Worm (Caenorhabditis elegans) whole organism, L2 larva: ENCODE results near the gene clec-205.

ENCODE experiments used
- Y55F3AM.14 ChIP-seq: fragments of 200-800 bp; sonication (Bioruptor generic); optimal IDR thresholded peaks from 2 replicates; lab custom pipeline; 2018; ENCODE audit warnings: mild to moderate bottlenecking, missing genetic modification characterization, missing compliant biosample characterization
- ZK546.5 ChIP-seq: sonication (generic microtip); optimal IDR thresholded peaks from 2 replicates; lab custom pipeline; 2017; ENCODE audit warnings: missing biosample characterization, missing genetic modification characterization
- ama-1 ChIP-seq: fragments of 150-350 bp; optimal IDR thresholded peaks from 2 replicates; lab custom pipeline; 2018; ENCODE audit warnings: inconsistent platforms
- blmp-1 ChIP-seq: sonication (generic microtip); optimal IDR thresholded peaks from 2 replicates; lab custom pipeline; 2017; ENCODE audit warnings: missing genetic modification characterization, mild to moderate bottlenecking, missing compliant biosample characterization, antibody characterized with exemption, moderate library complexity; ENCODE audit not compliant: insufficient read depth
- ceh-16 ChIP-seq: fragments of 150-350 bp; optimal IDR thresholded peaks from 2 replicates; lab custom pipeline; 2014; ENCODE audit warnings: missing biosample characterization, missing genetic modification characterization
- ceh-82 ChIP-seq: fragments of 150-350 bp; optimal IDR thresholded peaks from 2 replicates; lab custom pipeline; 2014; ENCODE audit warnings: missing biosample characterization, missing genetic modification characterization
- crh-2 ChIP-seq: sonication (generic microtip); optimal IDR thresholded peaks from 2 replicates; lab custom pipeline; 2017; ENCODE audit warnings: missing biosample characterization, missing genetic modification characterization
- dmd-4 ChIP-seq: sonication (generic microtip); optimal IDR thresholded peaks from 2 replicates; lab custom pipeline; 2017; ENCODE audit warnings: missing biosample characterization, missing genetic modification characterization
- egl-27 ChIP-seq: sonication (generic microtip); optimal IDR thresholded peaks from 3 replicates; lab custom pipeline; 2017; ENCODE audit warnings: missing biosample characterization, missing genetic modification reagents, missing genetic modification characterization
- elt-1 ChIP-seq: fragments of 150-350 bp; optimal IDR thresholded peaks from 2 replicates; lab custom pipeline; 2014; ENCODE audit warnings: missing biosample characterization, missing genetic modification characterization
- fos-1 ChIP-seq: fragments of 150-350 bp; optimal IDR thresholded peaks from 2 replicates; lab custom pipeline; 2014; ENCODE audit warnings: missing biosample characterization, missing genetic modification characterization
- lin-11 ChIP-seq: fragments of 150-350 bp; sonication (generic microtip); optimal IDR thresholded peaks from 2 replicates; lab custom pipeline; 2014; ENCODE audit warnings: missing biosample characterization, missing genetic modification characterization, inconsistent platforms, mixed read lengths
- lin-13 ChIP-seq: fragments of 150-350 bp; optimal IDR thresholded peaks from 2 replicates; lab custom pipeline; 2014; ENCODE audit warnings: missing biosample characterization, missing genetic modification reagents, missing genetic modification characterization
- lin-39 ChIP-seq: fragments of 150-350 bp; optimal IDR thresholded peaks from 2 replicates; lab custom pipeline; 2014; ENCODE audit warnings: missing biosample characterization, missing genetic modification reagents, missing genetic modification characterization
- lsy-2 ChIP-seq, 2 experiments: fragments of 150-350 bp in 1 of 2; sonication (generic microtip) in 1 of 2; optimal IDR thresholded peaks; 2 replicates each; lab custom pipeline; 2014 to 2017; ENCODE audit warnings: missing biosample characterization in 2 of 2, missing genetic modification characterization in 2 of 2
- mbf-1 ChIP-seq: sonication (generic microtip); optimal IDR thresholded peaks from 2 replicates; lab custom pipeline; 2017; ENCODE audit warnings: missing biosample characterization, missing genetic modification characterization
- nhr-10 ChIP-seq: sonication (generic microtip); optimal IDR thresholded peaks from 2 replicates; lab custom pipeline; 2017; ENCODE audit warnings: missing biosample characterization, missing genetic modification characterization
- nhr-11 ChIP-seq: fragments of 150-350 bp; optimal IDR thresholded peaks from 2 replicates; lab custom pipeline; 2014; ENCODE audit warnings: missing biosample characterization, missing genetic modification characterization
- nhr-12 ChIP-seq: fragments of 150-350 bp; optimal IDR thresholded peaks from 2 replicates; lab custom pipeline; 2014; ENCODE audit warnings: missing biosample characterization, missing genetic modification characterization
- nhr-129 ChIP-seq: fragments of 150-350 bp; optimal IDR thresholded peaks from 2 replicates; lab custom pipeline; 2014; ENCODE audit warnings: missing biosample characterization, missing genetic modification characterization
- nhr-21 ChIP-seq: fragments of 150-350 bp; optimal IDR thresholded peaks from 2 replicates; lab custom pipeline; 2014; ENCODE audit warnings: missing biosample characterization, missing genetic modification characterization
- nhr-23 ChIP-seq: fragments of 150-350 bp; optimal IDR thresholded peaks from 2 replicates; lab custom pipeline; 2014; ENCODE audit warnings: missing biosample characterization, missing genetic modification reagents, missing genetic modification characterization
- nhr-237 ChIP-seq: fragments of 150-350 bp; optimal IDR thresholded peaks from 2 replicates; lab custom pipeline; 2014; ENCODE audit warnings: missing biosample characterization, missing genetic modification characterization
- nhr-25 ChIP-seq: fragments of 150-350 bp; sonication (generic microtip); optimal IDR thresholded peaks from 3 replicates; lab custom pipeline; 2014; ENCODE audit warnings: missing biosample characterization, missing genetic modification characterization
- nhr-6 ChIP-seq: fragments of 150-350 bp; optimal IDR thresholded peaks from 2 replicates; lab custom pipeline; 2014; ENCODE audit warnings: missing biosample characterization, missing genetic modification characterization
- nhr-77 ChIP-seq: fragments of 150-350 bp; optimal IDR thresholded peaks from 2 replicates; lab custom pipeline; 2014; ENCODE audit warnings: missing biosample characterization, missing genetic modification characterization
- peb-1 ChIP-seq: fragments of 150-350 bp; optimal IDR thresholded peaks from 2 replicates; lab custom pipeline; 2014; ENCODE audit warnings: missing biosample characterization, missing genetic modification characterization
- sem-4 ChIP-seq: fragments of 150-350 bp; optimal IDR thresholded peaks from 2 replicates; lab custom pipeline; 2014; ENCODE audit warnings: missing biosample characterization, missing genetic modification reagents, missing genetic modification characterization
- sma-3 ChIP-seq: sonication (generic microtip); optimal IDR thresholded peaks from 2 replicates; lab custom pipeline; 2016; ENCODE audit warnings: missing genetic modification reagents, missing genetic modification characterization, missing compliant biosample characterization
- snpc-4 ChIP-seq: fragments of 150-350 bp; optimal IDR thresholded peaks from 2 replicates; lab custom pipeline; 2014; ENCODE audit warnings: missing biosample characterization, missing genetic modification characterization
- unc-39 ChIP-seq: fragments of 150-350 bp; optimal IDR thresholded peaks from 2 replicates; lab custom pipeline; 2014; ENCODE audit warnings: missing biosample characterization, missing genetic modification characterization
- unc-62 ChIP-seq: fragments of 150-350 bp; optimal IDR thresholded peaks from 2 replicates; lab custom pipeline; 2014; ENCODE audit warnings: missing biosample characterization, missing genetic modification reagents, missing genetic modification characterization
- zag-1 ChIP-seq: fragments of 150-350 bp; optimal IDR thresholded peaks from 2 replicates; lab custom pipeline; 2014; ENCODE audit warnings: missing biosample characterization, missing genetic modification characterization
- ztf-1 ChIP-seq: fragments of 200-800 bp; sonication (Bioruptor generic); conservative IDR thresholded peaks from 2 replicates; pipeline ENCODE4 v1.3.6; 2022; ENCODE audit warnings: missing genetic modification characterization, missing compliant biosample characterization
- ztf-4 ChIP-seq: fragments of 150-350 bp; optimal IDR thresholded peaks from 2 replicates; lab custom pipeline; 2014; ENCODE audit warnings: missing biosample characterization, missing genetic modification characterization

clec-205 gene

DNA sequence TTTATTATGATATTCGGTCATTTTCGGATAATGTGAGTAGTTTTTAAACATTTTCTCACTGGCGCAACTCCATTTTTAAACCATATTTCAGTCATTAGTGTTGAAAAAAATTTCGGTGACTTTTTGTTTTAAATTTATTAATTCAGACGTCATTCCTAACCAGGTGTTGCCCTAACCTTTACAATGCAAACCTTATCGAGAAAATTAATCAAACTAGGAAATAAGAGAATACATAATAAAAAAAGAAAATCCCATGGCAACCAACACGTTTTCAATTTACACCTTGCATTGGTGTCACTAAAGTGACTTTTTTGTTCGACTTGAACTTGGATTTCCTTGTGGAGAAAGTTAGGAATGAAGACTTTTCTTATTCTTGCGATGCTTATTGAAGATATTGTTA lies 27.5 kb downstream of the clec-205 start, which contains the start of gene F36H9.2:
F36H9.2 (plus strand) TSS at position 301 of the 400 bp plus-strand sequence.
- TF ChIP-seq ama-1 (lab: Kevin White, UChicago) (no peak), ceh-16 (tag; lab: Kevin White, UChicago) (no peak), elt-1 (tag; lab: Kevin White, UChicago) (no peak), ztf-1 (GFP tag; lab: Robert Waterston, UW) (no peak), crh-2 (no peak), egl-27 (no peak), nhr-77 (tag; lab: Kevin White, UChicago) (no peak), zag-1 (tag; lab: Kevin White, UChicago) (no peak), lin-13 (GFP tag; lab: Kevin White, UChicago) (no peak), lsy-2 (tag; optimal IDR thresholded peaks at IDR 0.05; lab: Kevin White, UChicago) (no peak), nhr-237 (tag; lab: Kevin White, UChicago) (no peak), nhr-11 (tag; lab: Kevin White, UChicago) (no peak), snpc-4 (no peak)

DNA sequence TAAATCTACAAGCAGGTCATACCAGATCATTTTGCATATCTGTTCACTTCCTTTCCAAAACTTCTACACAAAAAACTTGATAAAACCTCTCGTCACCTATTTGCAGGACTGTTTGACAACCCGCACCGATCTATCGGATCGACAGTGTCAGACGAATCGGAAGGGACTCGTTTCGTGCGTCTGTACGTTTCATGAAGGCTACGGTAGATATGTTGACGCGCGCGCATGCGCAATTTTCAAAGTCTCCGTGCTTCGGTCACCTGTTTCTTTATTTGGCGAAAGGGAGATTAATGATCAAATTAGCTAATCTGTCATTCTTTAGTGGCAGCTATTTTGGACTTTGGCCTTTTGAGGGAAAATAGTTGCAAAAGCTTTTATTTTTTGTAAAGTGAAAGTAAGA lies 28.8 kb downstream of the clec-205 start:
- TF ChIP-seq lin-39, result no peak
- no peak for TF ChIP-seq fos-1 (tag; lab: Kevin White, UChicago)
- TF ChIP-seq nhr-12 (tag; lab: Kevin White, UChicago), result no peak
- no peak for TF ChIP-seq nhr-77 (tag; lab: Kevin White, UChicago)
- no peak for TF ChIP-seq ceh-82 (tag; lab: Kevin White, UChicago)
- TF ChIP-seq blmp-1, result peak; percentile 59
- TF ChIP-seq dmd-4 (tag; lab: Kevin White, UChicago), result no peak
- peak; percentile 78 for TF ChIP-seq nhr-21 (tag; lab: Kevin White, UChicago)
- TF ChIP-seq sem-4 (tag; lab: Kevin White, UChicago), result peak; percentile 3
- TF ChIP-seq sma-3 (GFP tag; lab: Kevin White, UChicago), result peak; percentile 26
- no peak for TF ChIP-seq ZK546.5 (tag; lab: Kevin White, UChicago)
- no peak for TF ChIP-seq lin-11 (tag; lab: Kevin White, UChicago)
- TF ChIP-seq nhr-25 (tag; lab: Kevin White, UChicago), result peak; percentile 76
- no peak for TF ChIP-seq peb-1
- no peak for TF ChIP-seq nhr-23 (tag; lab: Kevin White, UChicago)
- no peak for TF ChIP-seq crh-2
- no peak for TF ChIP-seq zag-1 (tag; lab: Kevin White, UChicago)
- no peak for TF ChIP-seq elt-1 (tag; lab: Kevin White, UChicago)
- TF ChIP-seq, all 48 proteins: peak for 5

DNA sequence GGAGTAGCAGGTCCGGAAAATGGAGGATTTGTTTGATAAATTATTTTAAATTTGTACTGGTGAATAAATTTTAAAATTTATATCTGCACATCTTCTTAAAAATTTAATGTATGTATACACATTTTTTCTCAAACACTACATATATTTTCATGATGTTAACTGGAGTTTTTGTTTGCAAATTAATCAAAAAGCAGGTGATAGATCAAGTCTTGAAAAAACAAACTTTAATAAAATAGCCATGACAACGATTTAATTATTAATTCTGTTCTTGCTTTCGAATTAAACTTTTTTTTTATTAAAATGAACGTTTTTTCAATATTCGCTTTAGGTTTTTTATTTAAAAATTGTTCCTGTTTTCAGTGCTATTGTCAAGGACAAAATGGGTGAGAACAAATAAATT lies 33.5 kb downstream of the clec-205 start, which contains the start of gene F36H9.1:
F36H9.1 (plus strand) TSS at position 301 of the 400 bp plus-strand sequence.
- TF ChIP-seq nhr-6 (tag; lab: Kevin White, UChicago) (no peak), unc-62 (GFP tag; lab: Kevin White, UChicago) (no peak), mbf-1 (tag; lab: Kevin White, UChicago) (no peak), nhr-77 (tag; lab: Kevin White, UChicago) (no peak)

DNA sequence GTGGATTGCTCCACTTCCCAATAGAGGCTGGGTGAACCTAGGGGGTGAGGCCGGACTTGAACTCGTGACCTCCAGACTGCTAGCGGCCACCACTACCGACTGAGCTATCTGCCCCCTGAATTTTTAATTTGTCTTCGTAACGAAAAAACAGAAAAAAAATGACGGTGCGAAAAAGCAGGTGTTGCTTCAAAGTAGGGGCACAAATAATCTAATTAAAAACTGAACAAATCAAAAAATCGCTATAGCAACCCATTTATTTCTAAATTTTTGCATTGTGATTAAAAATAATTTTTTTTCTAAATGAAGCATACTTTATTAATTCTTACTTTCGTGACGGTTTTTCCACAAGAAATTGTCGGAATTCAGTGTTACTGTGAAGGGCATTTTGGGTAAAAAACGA lies 37.2 kb downstream of the clec-205 start, which contains the start of gene F36H9.10:
F36H9.10 (plus strand) TSS at position 301 of the 400 bp plus-strand sequence.
- TF ChIP-seq ceh-82 (tag; lab: Kevin White, UChicago), result no peak
- TF ChIP-seq unc-62 (GFP tag; lab: Kevin White, UChicago), result no peak
- no peak for TF ChIP-seq ceh-16 (tag; lab: Kevin White, UChicago)
- no peak for TF ChIP-seq ztf-1 (GFP tag; lab: Robert Waterston, UW)
- no peak for TF ChIP-seq unc-39 (tag; lab: Kevin White, UChicago)
- TF ChIP-seq dmd-4 (tag; lab: Kevin White, UChicago), result no peak
- TF ChIP-seq lsy-2 (tag; optimal IDR thresholded peaks at IDR 0.05; lab: Kevin White, UChicago), result no peak
- TF ChIP-seq ztf-4, result no peak
- no peak for TF ChIP-seq nhr-21 (tag; lab: Kevin White, UChicago)

DNA sequence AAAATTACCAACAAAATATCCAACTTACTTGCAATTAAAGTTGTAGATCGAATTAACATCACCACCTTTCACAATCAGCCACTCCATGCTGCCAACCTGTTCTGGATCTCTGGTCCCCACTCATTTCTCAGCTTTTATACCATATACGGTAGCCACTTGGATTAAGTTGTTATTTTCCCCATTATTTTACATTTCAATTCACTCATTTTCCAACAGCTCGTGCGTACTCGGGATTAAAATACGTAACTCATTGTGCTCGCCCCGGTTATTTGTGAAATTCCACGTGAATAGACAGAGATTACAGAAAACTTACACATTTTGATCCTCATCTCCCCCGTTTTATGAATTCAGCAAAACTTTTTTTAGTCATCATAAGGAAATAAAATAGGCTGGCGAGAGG lies 42.4 kb downstream of the clec-205 start, which contains the start of gene srt-41:
srt-41 (minus strand) TSS at position 101 of the 400 bp plus-strand sequence.
- TF ChIP-seq egl-27, result no peak
- no peak for TF ChIP-seq nhr-77 (tag; lab: Kevin White, UChicago)
- no peak for TF ChIP-seq nhr-129 (tag; lab: Kevin White, UChicago)
- no peak for TF ChIP-seq nhr-10
- TF ChIP-seq crh-2, result no peak
- no peak for TF ChIP-seq nhr-23 (tag; lab: Kevin White, UChicago)
- no peak for TF ChIP-seq Y55F3AM.14 (GFP tag; lab: Kevin White, UChicago)
- no peak for TF ChIP-seq zag-1 (tag; lab: Kevin White, UChicago)
- no peak for TF ChIP-seq ztf-4
- no peak for TF ChIP-seq nhr-12 (tag; lab: Kevin White, UChicago)
- no peak for TF ChIP-seq elt-1 (tag; lab: Kevin White, UChicago)
- no peak for TF ChIP-seq fos-1 (tag; lab: Kevin White, UChicago)
- no peak for TF ChIP-seq nhr-25 (tag; lab: Kevin White, UChicago)
